Fruit fly (Drosophila melanogaster): ENCODE results near the gene CG8541.

DNA sequence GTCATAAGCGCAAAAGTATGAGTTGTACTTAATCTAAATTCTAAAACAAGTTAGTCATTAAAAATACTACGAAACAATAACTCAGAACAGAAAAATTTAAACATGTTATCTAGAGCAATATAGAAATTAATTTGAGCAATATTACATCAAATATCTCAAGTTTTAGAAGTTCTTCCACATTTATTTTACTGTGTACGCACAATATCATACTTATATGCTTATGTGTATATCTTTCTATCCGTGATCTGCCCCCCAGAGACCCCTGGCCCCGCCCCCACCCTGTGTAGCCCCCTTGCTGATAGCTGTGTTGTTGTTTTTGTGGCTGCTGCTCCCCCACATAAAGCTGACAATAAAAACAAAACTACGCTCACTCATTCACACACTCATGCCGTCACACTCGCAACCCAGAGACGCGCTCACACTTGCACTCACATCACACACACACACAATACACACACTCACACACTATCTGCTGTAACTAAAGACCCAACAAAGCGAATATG lies 38.0 kb upstream of the CG8541 start:
- TF ChIP-seq Jra (GFP tag; optimal IDR thresholded peaks at IDR 0.05) (no peak), Mio (GFP tag; optimal IDR thresholded peaks at IDR 0.05) (no peak), br (GFP tag; optimal IDR thresholded peaks at IDR 0.05) (no peak), Myc (optimal IDR thresholded peaks at IDR 0.05) (no peak)

Data from whole organism, wandering third instar larva.